Worm (Caenorhabditis elegans) whole organism, L2 larva: ENCODE results near the gene xpb-1.

Experiments used
- ZK546.5 ChIP-seq: sonication (generic microtip); optimal IDR thresholded peaks from 2 replicates; lab custom pipeline; 2017; ENCODE audit warnings: missing biosample characterization, missing genetic modification characterization
- blmp-1 ChIP-seq: sonication (generic microtip); optimal IDR thresholded peaks from 2 replicates; lab custom pipeline; 2017; ENCODE audit warnings: missing genetic modification characterization, mild to moderate bottlenecking, missing compliant biosample characterization, antibody characterized with exemption, moderate library complexity; ENCODE audit not compliant: insufficient read depth
- ceh-82 ChIP-seq: fragments of 150-350 bp; optimal IDR thresholded peaks from 2 replicates; lab custom pipeline; 2014; ENCODE audit warnings: missing biosample characterization, missing genetic modification characterization
- lin-13 ChIP-seq: fragments of 150-350 bp; optimal IDR thresholded peaks from 2 replicates; lab custom pipeline; 2014; ENCODE audit warnings: missing biosample characterization, missing genetic modification reagents, missing genetic modification characterization
- nhr-10 ChIP-seq: sonication (generic microtip); optimal IDR thresholded peaks from 2 replicates; lab custom pipeline; 2017; ENCODE audit warnings: missing biosample characterization, missing genetic modification characterization
- nhr-12 ChIP-seq: fragments of 150-350 bp; optimal IDR thresholded peaks from 2 replicates; lab custom pipeline; 2014; ENCODE audit warnings: missing biosample characterization, missing genetic modification characterization

DNA sequence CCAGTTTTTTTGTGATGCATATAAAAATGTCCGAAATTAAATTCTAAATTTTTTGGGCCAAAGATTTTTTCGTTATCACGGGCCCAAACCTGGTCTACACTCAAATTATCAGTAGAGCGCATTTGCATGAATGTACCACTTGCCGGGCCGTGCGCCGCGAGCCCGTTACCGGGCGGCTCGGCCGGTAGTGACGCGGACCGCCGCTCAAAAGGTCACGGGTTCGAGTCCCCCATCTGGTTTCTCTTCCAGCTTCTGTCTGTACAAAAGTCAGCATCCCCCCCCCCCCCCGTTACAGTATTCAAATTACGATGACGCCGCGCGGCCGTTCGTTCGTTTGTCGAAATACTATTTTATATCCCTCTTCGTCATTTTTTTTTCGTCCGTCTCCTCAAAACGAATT is 49.1 kb upstream of the xpb-1 start:
- TF ChIP-seq nhr-10 (tag; lab: Kevin White, UChicago) (no peak), ceh-82 (tag; lab: Kevin White, UChicago) (no peak), blmp-1 (tag; lab: Kevin White, UChicago) (no peak), ZK546.5 (tag; lab: Kevin White, UChicago) (no peak), nhr-12 (no peak), lin-13 (GFP tag; lab: Kevin White, UChicago) (no peak)
